Worm (Caenorhabditis elegans): Measurements from ENCODE around the gene Y50D7A.13.

DNA sequence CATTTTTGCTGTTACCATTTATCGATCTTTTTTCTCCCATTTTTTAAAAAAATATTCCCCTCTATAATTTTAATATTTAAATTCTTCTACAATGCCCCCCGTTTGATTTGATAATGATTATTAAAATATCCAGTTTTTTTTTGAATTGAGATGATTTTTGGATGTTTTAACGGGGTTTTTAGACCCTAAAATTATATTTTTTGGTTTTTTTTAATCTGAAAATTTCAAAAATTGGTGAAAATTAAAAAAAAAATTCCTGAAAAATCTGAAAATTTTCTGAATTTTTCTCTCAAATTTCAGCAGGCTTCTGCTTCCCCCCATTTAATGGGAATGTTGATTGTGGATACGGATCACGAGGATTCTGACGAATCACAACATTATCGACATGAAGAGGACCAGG lies 40.2 kb downstream of the Y50D7A.13 start, which contains the start of gene Y50D7A.3:
- TF ChIP-seq crh-2 (tag; optimal IDR thresholded peaks at IDR 0.05) (no peak), aly-2 (tag; optimal IDR thresholded peaks at IDR 0.05) (no peak), zag-1 (tag; optimal IDR thresholded peaks at IDR 0.05) (no peak), nhr-12 (tag; optimal IDR thresholded peaks at IDR 0.05) (no peak), nhr-129 (tag; optimal IDR thresholded peaks at IDR 0.05) (no peak), unc-39 (tag; optimal IDR thresholded peaks at IDR 0.05) (no peak), snpc-4 (tag; optimal IDR thresholded peaks at IDR 0.05) (no peak), elt-1 (tag; optimal IDR thresholded peaks at IDR 0.05) (no peak), blmp-1 (tag; optimal IDR thresholded peaks at IDR 0.05; ENCODE audit: insufficient read depth) (no peak), egl-27 (tag; optimal IDR thresholded peaks at IDR 0.05) (no peak)

All from whole organism, L2 larva.